Worm (Caenorhabditis elegans) whole organism, dauer: ENCODE measurements around the gene npp-16.

Source experiments
- unc-62 ChIP-seq: sonication (generic microtip); optimal IDR thresholded peaks from 2 replicates; lab custom pipeline; 2017; ENCODE audit warnings: missing biosample characterization, missing genetic modification reagents, missing genetic modification characterization

npp-16 gene

ce11 chrIII:11908660-11909059, 7.1 kb upstream of the npp-16 start, which contains the start of gene fbxb-24:
Gene fbxb-24 (plus strand): TSS chrIII:11908960.
- no peak for TF ChIP-seq unc-62 (GFP tag; lab: Kevin White, UChicago)

ce11 chrIII:11909778-11910177, 6.0 kb upstream of the npp-16 start, which contains the start of gene faah-4:
Gene faah-4 (minus strand): TSS chrIII:11909878.
- no peak for TF ChIP-seq unc-62 (GFP tag; lab: Kevin White, UChicago)

ce11 chrIII:11914220-11914619, 1.5 kb upstream of the npp-16 start, which contains the start of gene Y56A3A.16:
Gene Y56A3A.16 (minus strand): TSS chrIII:11914320.
- no peak for TF ChIP-seq unc-62 (GFP tag; lab: Kevin White, UChicago)

- TF ChIP-seq unc-62 (GFP tag; lab: Kevin White, UChicago): no peak
These were observed 532 bp downstream of the npp-16 start for ce11 chrIII:11916260-11916659.

- TF ChIP-seq unc-62 (GFP tag; lab: Kevin White, UChicago): no peak
These were observed 1.4 kb downstream of the npp-16 start for ce11 chrIII:11917090-11917489.

- no peak for TF ChIP-seq unc-62 (GFP tag; lab: Kevin White, UChicago)
These were observed 1.8 kb downstream of the npp-16 start for ce11 chrIII:11917525-11917924.

- TF ChIP-seq unc-62 (GFP tag; lab: Kevin White, UChicago): no peak
These were observed 2.6 kb downstream of the npp-16 start, which contains the start of gene znf-593 for ce11 chrIII:11918247-11918769. Gene znf-593 (minus strand): TSS chrIII:11918719.

ce11 chrIII:11920187-11920785, 4.6 kb downstream of the npp-16 start, which contains the start of the genes ccf-1 and trap-4:
Gene ccf-1 (minus strand): TSS chrIII:11920237.
Gene trap-4 (plus strand): TSS chrIII:11920735.
- TF ChIP-seq unc-62 (GFP tag; lab: Kevin White, UChicago): no peak

- TF ChIP-seq unc-62 (GFP tag; lab: Kevin White, UChicago): no peak
These were observed 6.0 kb downstream of the npp-16 start, which contains the start of gene Y56A3A.22 for ce11 chrIII:11921658-11922098. Gene Y56A3A.22 (plus strand): TSS chrIII:11921692.

ce11 chrIII:11923586-11923985, 7.9 kb downstream of the npp-16 start, which contains the start of gene nft-1:
Gene nft-1 (plus strand): TSS chrIII:11923886.
- no peak for TF ChIP-seq unc-62 (GFP tag; lab: Kevin White, UChicago)

ce11 chrIII:11930899-11931298, 15.2 kb downstream of the npp-16 start:
- TF ChIP-seq unc-62 (GFP tag; lab: Kevin White, UChicago): no peak

ce11 chrIII:11931960-11932359, 16.2 kb downstream of the npp-16 start:
- no peak for TF ChIP-seq unc-62 (GFP tag; lab: Kevin White, UChicago)

- TF ChIP-seq unc-62 (GFP tag; lab: Kevin White, UChicago): no peak
These were observed 17.8 kb downstream of the npp-16 start, which contains the start of gene dolk-1 for ce11 chrIII:11933539-11933938. Gene dolk-1 (minus strand): TSS chrIII:11933639.

- no peak for TF ChIP-seq unc-62 (GFP tag; lab: Kevin White, UChicago)
These were observed 19.6 kb downstream of the npp-16 start for ce11 chrIII:11935032-11935947.

ce11 chrIII:11935948-11936280, 20.2 kb downstream of the npp-16 start:
- TF ChIP-seq unc-62 (GFP tag; lab: Kevin White, UChicago): no peak
